Worm (Caenorhabditis elegans) whole organism, L4 larva: Measurements from ENCODE around the gene C18E9.8.

Source experiments
- F26F4.8 ChIP-seq: fragments of 200-800 bp; sonication (Bioruptor generic); conservative IDR thresholded peaks from 2 replicates; pipeline ENCODE4 v1.3.6; 2022; ENCODE audit warnings: missing genetic modification characterization, missing compliant biosample characterization
- F44E2.7 ChIP-seq: fragments of 200-800 bp; sonication (Bioruptor generic); IDR thresholded peaks from 2 replicates; pipeline ENCODE4 v2.1.2; 2022; ENCODE audit warnings: missing genetic modification characterization, missing compliant biosample characterization
- ceh-32 ChIP-seq: sonication (generic microtip); optimal IDR thresholded peaks from 2 replicates; lab custom pipeline; 2016; ENCODE audit warnings: mild to moderate bottlenecking, missing genetic modification characterization, missing compliant biosample characterization; ENCODE audit not compliant: poor library complexity
- daf-16 ChIP-seq, 3 experiments: sonication (generic microtip); optimal IDR thresholded peaks; 2 replicates each; lab custom pipeline; 2016 to 2017; ENCODE audit warnings: missing genetic modification characterization in 3 of 3, missing genetic modification reagents in 3 of 3, mild to moderate bottlenecking in 2 of 3, missing compliant biosample characterization in 2 of 3, missing biosample characterization in 1 of 3, moderate library complexity in 1 of 3
- dmd-6 ChIP-seq: fragments of 200-800 bp; sonication (Bioruptor generic); IDR thresholded peaks from 2 replicates; pipeline ENCODE4 v1.3.6; 2022; ENCODE audit warnings: missing genetic modification reagents, missing genetic modification characterization, missing compliant biosample characterization
- dmd-8 ChIP-seq: fragments of 200-800 bp; sonication (Bioruptor generic); IDR thresholded peaks from 2 replicates; pipeline ENCODE4 v1.3.6; 2022; ENCODE audit warnings: missing genetic modification characterization, missing compliant biosample characterization
- duxl-1 ChIP-seq: sonication (generic microtip); optimal IDR thresholded peaks from 2 replicates; lab custom pipeline; 2016; ENCODE audit warnings: mild to moderate bottlenecking, missing genetic modification characterization, moderate library complexity, missing compliant biosample characterization; ENCODE audit not compliant: poor library complexity
- dve-1 ChIP-seq: sonication (generic microtip); optimal IDR thresholded peaks from 2 replicates; lab custom pipeline; 2017; ENCODE audit warnings: antibody characterized with exemption, mild to moderate bottlenecking, missing genetic modification characterization, missing compliant biosample characterization; ENCODE audit not compliant: insufficient read depth
- hlh-11 ChIP-seq: fragments of 200-800 bp; sonication (Bioruptor generic); optimal IDR thresholded peaks from 2 replicates; lab custom pipeline; 2018; ENCODE audit warnings: mild to moderate bottlenecking, missing genetic modification characterization, missing compliant biosample characterization
- hlh-30 ChIP-seq: sonication (generic microtip); optimal IDR thresholded peaks from 2 replicates; lab custom pipeline; 2017; ENCODE audit warnings: antibody characterized with exemption, mild to moderate bottlenecking, missing genetic modification characterization, missing compliant biosample characterization; ENCODE audit not compliant: insufficient read depth
- lin-15B ChIP-seq: fragments of 150-350 bp; sonication (generic microtip); optimal IDR thresholded peaks from 3 replicates; lab custom pipeline; 2014; ENCODE audit warnings: missing biosample characterization, missing genetic modification characterization
- lin-38 ChIP-seq: fragments of 200-800 bp; sonication (Bioruptor generic); IDR thresholded peaks from 2 replicates; pipeline ENCODE4 v1.3.6; 2022; ENCODE audit warnings: missing genetic modification reagents, missing genetic modification characterization, missing compliant biosample characterization
- lsy-2 ChIP-seq, 2 experiments: fragments of 150-350 bp in 1 of 2; sonication (generic microtip) in 1 of 2; optimal IDR thresholded peaks; 2 replicates each; lab custom pipeline; 2014 to 2017; ENCODE audit warnings: missing biosample characterization in 2 of 2, missing genetic modification characterization in 2 of 2
- madf-5 ChIP-seq, 2 experiments: fragments of 200-800 bp; sonication (Bioruptor generic); IDR thresholded peaks; 2 replicates each; pipeline ENCODE4 v1.3.6; 2022; ENCODE audit warnings: missing compliant biosample characterization in 2 of 2, missing genetic modification characterization in 2 of 2
- mdl-1 ChIP-seq, 2 experiments: fragments of 150-350 bp in 1 of 2; sonication (generic microtip) in 1 of 2; optimal IDR thresholded peaks; 2 replicates each; lab custom pipeline; 2014 to 2017; ENCODE audit warnings: missing biosample characterization in 2 of 2, missing genetic modification characterization in 2 of 2
- mdt-29 ChIP-seq: fragments of 200-800 bp; sonication (Bioruptor generic); IDR thresholded peaks from 2 replicates; pipeline ENCODE4 v1.3.6; 2022; ENCODE audit warnings: missing genetic modification reagents, missing genetic modification characterization, missing compliant biosample characterization
- mep-1 ChIP-seq: fragments of 150-350 bp; sonication (generic microtip); optimal IDR thresholded peaks from 3 replicates; lab custom pipeline; 2014; ENCODE audit warnings: missing biosample characterization, missing genetic modification characterization
- mes-2 ChIP-seq: sonication (generic microtip); optimal IDR thresholded peaks from 2 replicates; lab custom pipeline; 2016; ENCODE audit warnings: missing genotype, mild to moderate bottlenecking, missing genetic modification characterization, missing compliant biosample characterization; ENCODE audit not compliant: poor library complexity, severe bottlenecking
- nhr-102 ChIP-seq: sonication (generic microtip); optimal IDR thresholded peaks from 2 replicates; lab custom pipeline; 2016; ENCODE audit warnings: mild to moderate bottlenecking, missing genetic modification characterization, moderate library complexity, missing compliant biosample characterization
- nhr-111 ChIP-seq: fragments of 200-800 bp; sonication (Bioruptor generic); optimal IDR thresholded peaks from 2 replicates; lab custom pipeline; 2018; ENCODE audit warnings: mild to moderate bottlenecking, missing genetic modification characterization, missing compliant biosample characterization
- nhr-28 ChIP-seq: fragments of 150-350 bp; optimal IDR thresholded peaks from 2 replicates; lab custom pipeline; 2014; ENCODE audit warnings: missing biosample characterization, missing genetic modification characterization
- nhr-6 ChIP-seq: fragments of 150-350 bp; optimal IDR thresholded peaks from 2 replicates; lab custom pipeline; 2014; ENCODE audit warnings: missing biosample characterization, missing genetic modification characterization
- nhr-76 ChIP-seq: fragments of 150-350 bp; optimal IDR thresholded peaks from 2 replicates; lab custom pipeline; 2014; ENCODE audit warnings: missing biosample characterization, missing genetic modification characterization
- nhr-77 ChIP-seq: fragments of 150-350 bp; optimal IDR thresholded peaks from 2 replicates; lab custom pipeline; 2014; ENCODE audit warnings: missing biosample characterization, missing genetic modification characterization
- pqm-1 ChIP-seq: sonication (generic microtip); optimal IDR thresholded peaks from 2 replicates; lab custom pipeline; 2017; ENCODE audit warnings: missing biosample characterization, missing genetic modification characterization
- saeg-2 ChIP-seq: fragments of 200-800 bp; sonication (Bioruptor generic); IDR thresholded peaks from 2 replicates; pipeline ENCODE4 v1.3.6; 2022; ENCODE audit warnings: missing genetic modification reagents, missing genetic modification characterization, missing compliant biosample characterization
- set-16 ChIP-seq: fragments of 200-800 bp; sonication (Bioruptor generic); IDR thresholded peaks from 2 replicates; pipeline ENCODE4 v1.3.6; 2022; ENCODE audit warnings: missing genetic modification reagents, missing genetic modification characterization, missing compliant biosample characterization
- skn-1 ChIP-seq: fragments of 150-350 bp; optimal IDR thresholded peaks from 2 replicates; lab custom pipeline; 2014; ENCODE audit warnings: missing biosample characterization, missing genetic modification characterization
- tag-97 ChIP-seq: fragments of 200-800 bp; sonication (Bioruptor generic); IDR thresholded peaks from 2 replicates; pipeline ENCODE4 v1.3.6; 2022; ENCODE audit warnings: missing genetic modification characterization, missing compliant biosample characterization
- tra-1 ChIP-seq: fragments of 200-800 bp; sonication (Bioruptor generic); IDR thresholded peaks from 2 replicates; pipeline ENCODE4 v1.3.6; 2022; ENCODE audit warnings: missing genetic modification reagents, missing genetic modification characterization, missing compliant biosample characterization
- unc-62 ChIP-seq, 3 experiments: fragments of 150-350 bp in 1 of 3; sonication (generic microtip); optimal IDR thresholded peaks in 2 of 3; peaks in 1 of 3; 1 replicate in 1 of 3; 2 replicates in 2 of 3; lab custom pipeline; 2014 to 2017; ENCODE audit warnings: missing biosample characterization in 3 of 3, missing genetic modification characterization in 3 of 3, missing genetic modification reagents in 3 of 3, missing genotype in 1 of 3
- vab-7 ChIP-seq: fragments of 200-800 bp; sonication (Bioruptor generic); IDR thresholded peaks from 2 replicates; pipeline ENCODE4 v1.3.6; 2022; ENCODE audit warnings: missing genetic modification reagents, missing genetic modification characterization, missing compliant biosample characterization
- ztf-11 ChIP-seq: fragments of 150-350 bp; optimal IDR thresholded peaks from 2 replicates; lab custom pipeline; 2014; ENCODE audit warnings: missing biosample characterization, missing genetic modification characterization
- ztf-7 ChIP-seq: fragments of 150-350 bp; optimal IDR thresholded peaks from 2 replicates; lab custom pipeline; 2014; ENCODE audit warnings: missing biosample characterization, missing genetic modification characterization

Gene C18E9.8

DNA sequence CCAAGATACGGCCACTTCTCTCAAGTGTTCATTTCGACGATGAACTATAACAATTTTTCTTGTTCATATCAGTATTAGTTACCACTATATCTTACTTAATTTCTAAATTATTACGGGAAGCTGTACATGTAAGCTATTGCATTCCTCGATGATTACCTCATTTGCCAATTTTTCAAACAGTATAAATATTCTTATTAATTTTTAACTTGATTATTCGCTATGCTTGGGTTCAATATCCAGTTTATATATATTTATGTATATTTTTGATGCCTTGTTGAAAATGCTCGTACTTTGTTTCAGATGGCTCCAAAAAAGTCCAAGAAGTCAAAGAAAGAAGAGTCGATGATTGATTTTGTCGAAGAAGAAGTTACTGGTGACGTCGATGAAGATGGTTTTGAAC, 6.5 kb upstream of the C18E9.8 start, which contains the start of gene F44G4.1:
TSS of gene F44G4.1 (plus strand) at position 301 of the 400 bp plus-strand sequence.
- TF ChIP-seq mes-2 (tag; lab: Kevin White, UChicago) = no peak
- TF ChIP-seq F26F4.8 (GFP tag; lab: Robert Waterston, UW) = no peak
- TF ChIP-seq lsy-2 (tag; optimal IDR thresholded peaks at IDR 0.05; lab: Kevin White, UChicago) = no peak
- TF ChIP-seq ceh-32 (tag; lab: Kevin White, UChicago) = no peak
- TF ChIP-seq skn-1 (tag; lab: Kevin White, UChicago) = no peak
- no peak for TF ChIP-seq nhr-6 (tag; lab: Kevin White, UChicago)
- no peak for TF ChIP-seq lin-15B (tag; lab: Kevin White, UChicago)
- TF ChIP-seq madf-5 (GFP tag; IDR thresholded peaks at IDR 0.05; lab: Robert Waterston, UW) = no peak
- TF ChIP-seq tra-1 (GFP tag; lab: Robert Waterston, UW) = no peak
- TF ChIP-seq dmd-8 (GFP tag; lab: Robert Waterston, UW) = no peak
- TF ChIP-seq duxl-1 (tag; lab: Kevin White, UChicago) = no peak
- TF ChIP-seq, all 104 proteins: peak for 0

ce11 chrII:8992780-8993179, 4.9 kb upstream of the C18E9.8 start, which contains the start of gene ooc-5:
ooc-5 (plus strand) TSS chrII:8993160.
- TF ChIP-seq pqm-1 (tag; lab: Kevin White, UChicago) (no peak), vab-7 (GFP tag; lab: Robert Waterston, UW) (no peak), mes-2 (tag; lab: Kevin White, UChicago) (peak; percentile 8), mep-1 (tag; lab: Kevin White, UChicago) (no peak), lsy-2 (tag; optimal IDR thresholded peaks at IDR 0.05; lab: Kevin White, UChicago) (peak in 1 of 2 experiments; percentile 96), lin-38 (GFP tag; lab: Robert Waterston, UW) (no peak), dmd-8 (GFP tag; lab: Robert Waterston, UW) (no peak), ceh-32 (tag; lab: Kevin White, UChicago) (no peak)

- no peak for TF ChIP-seq daf-16 (GFP tag; optimal IDR thresholded peaks at IDR 0.05; lab: Kevin White, UChicago)
- TF ChIP-seq daf-16 (tag; optimal IDR thresholded peaks at IDR 0.05; lab: Kevin White, UChicago) = peak; percentile 54
- TF ChIP-seq set-16 (GFP tag; lab: Robert Waterston, UW) = no peak
- TF ChIP-seq nhr-76 = no peak
- peak; percentile 46 for TF ChIP-seq dve-1 (tag; lab: Kevin White, UChicago)
- no peak for TF ChIP-seq ztf-7 (tag; lab: Kevin White, UChicago)
- TF ChIP-seq dmd-6 (GFP tag; lab: Robert Waterston, UW) = peak; percentile 42; the same call in 1 of the 2 replicates
- peak; percentile 72 for TF ChIP-seq nhr-28 (tag; lab: Kevin White, UChicago)
- no peak for TF ChIP-seq nhr-102 (tag; lab: Kevin White, UChicago)
- TF ChIP-seq hlh-30 (tag; lab: Kevin White, UChicago) = peak; percentile 15
- peak; percentile 71 for TF ChIP-seq pqm-1 (tag; lab: Kevin White, UChicago)
- TF ChIP-seq hlh-11 (tag; lab: Kevin White, UChicago) = peak; percentile 60
- peak in 1 of 2 experiments; percentile 18 for TF ChIP-seq mdl-1 (tag; optimal IDR thresholded peaks at IDR 0.05; lab: Kevin White, UChicago)
These were observed 3.7 kb upstream of the C18E9.8 start for ce11 chrII:8991602-8992001.

DNA sequence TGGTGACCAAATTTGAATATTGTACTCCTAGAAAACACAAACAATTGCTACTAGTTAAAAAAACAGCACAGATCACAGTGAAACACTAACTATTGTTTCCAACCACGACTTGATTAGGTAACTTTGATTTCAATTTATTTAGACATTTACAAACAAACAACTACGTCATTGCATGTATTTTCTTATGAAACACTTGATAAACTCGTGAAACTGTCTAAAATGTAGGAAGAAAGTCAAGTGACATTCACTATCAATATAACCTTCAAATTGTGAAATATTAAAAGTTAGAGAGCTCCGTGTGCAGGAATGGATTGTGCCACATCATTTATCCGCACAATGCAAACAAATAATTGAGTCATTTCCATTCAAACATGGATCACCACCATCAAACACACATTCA, 2.4 kb upstream of the C18E9.8 start:
- TF ChIP-seq tag-97 (GFP tag; lab: Robert Waterston, UW) (no peak), nhr-28 (tag; lab: Kevin White, UChicago) (peak; percentile 55), daf-16 (GFP tag; optimal IDR thresholded peaks at IDR 0.05; lab: Kevin White, UChicago) (no peak), daf-16 (tag; optimal IDR thresholded peaks at IDR 0.05; lab: Kevin White, UChicago) (peak; percentile 78), nhr-111 (no peak), mdl-1 (tag; optimal IDR thresholded peaks at IDR 0.05; lab: Kevin White, UChicago) (no peak), nhr-102 (tag; lab: Kevin White, UChicago) (no peak), nhr-76 (no peak), pqm-1 (tag; lab: Kevin White, UChicago) (peak; percentile 3), hlh-11 (tag; lab: Kevin White, UChicago) (peak; percentile 58), nhr-77 (tag; lab: Kevin White, UChicago) (peak; percentile 47), saeg-2 (GFP tag; lab: Robert Waterston, UW) (no peak), ztf-11 (tag; lab: Kevin White, UChicago) (no peak), unc-62 (GFP tag; optimal IDR thresholded peaks at IDR 0.05 in 1 of 2; lab: Kevin White, UChicago) (no peak), unc-62 (tag; optimal IDR thresholded peaks at IDR 0.05; lab: Kevin White, UChicago) (no peak), mdt-29 (GFP tag; lab: Robert Waterston, UW) (no peak), dve-1 (tag; lab: Kevin White, UChicago) (peak; percentile 68), dmd-6 (GFP tag; lab: Robert Waterston, UW) (peak; percentile 38), F44E2.7 (GFP tag; lab: Robert Waterston, UW) (no peak)
